Worm (Caenorhabditis elegans) whole organism, L4 larva: Measurements from ENCODE around the gene sup-26.

ENCODE experiments used
- F26F4.8 ChIP-seq: fragments of 200-800 bp; sonication (Bioruptor generic); conservative IDR thresholded peaks from 2 replicates; pipeline ENCODE4 v1.3.6; 2022; ENCODE audit warnings: missing genetic modification characterization, missing compliant biosample characterization
- R02D3.7 ChIP-seq: fragments of 150-350 bp; sonication (generic microtip); optimal IDR thresholded peaks from 3 replicates; lab custom pipeline; 2014; ENCODE audit warnings: missing biosample characterization, missing genetic modification characterization
- T20F7.1 ChIP-seq: fragments of 200-800 bp; sonication (Bioruptor generic); optimal IDR thresholded peaks from 2 replicates; lab custom pipeline; 2018; ENCODE audit warnings: mild to moderate bottlenecking, missing genetic modification characterization, missing compliant biosample characterization
- Y5F2A.4 ChIP-seq: fragments of 200-800 bp; sonication (Bioruptor generic); optimal IDR thresholded peaks from 2 replicates; lab custom pipeline; 2018; ENCODE audit warnings: mild to moderate bottlenecking, missing genetic modification characterization, missing compliant biosample characterization
- Y75B8A.6 ChIP-seq: fragments of 200-800 bp; sonication (Bioruptor generic); IDR thresholded peaks from 2 replicates; pipeline ENCODE4 v1.3.6; 2022; ENCODE audit warnings: missing genetic modification reagents, missing genetic modification characterization, missing compliant biosample characterization
- ama-1 ChIP-seq: fragments of 150-350 bp; optimal IDR thresholded peaks from 2 replicates; lab custom pipeline; 2014; ENCODE audit warnings: inconsistent platforms, mixed read lengths
- ceh-20 ChIP-seq: fragments of 200-800 bp; sonication (Bioruptor generic); IDR thresholded peaks from 2 replicates; pipeline ENCODE4 v1.3.6; 2022; ENCODE audit warnings: missing genetic modification reagents, missing genetic modification characterization, missing compliant biosample characterization
- ceh-28 ChIP-seq: fragments of 150-350 bp; optimal IDR thresholded peaks from 2 replicates; lab custom pipeline; 2014; ENCODE audit warnings: missing biosample characterization, missing genetic modification reagents, missing genetic modification characterization
- ceh-32 ChIP-seq: sonication (generic microtip); optimal IDR thresholded peaks from 2 replicates; lab custom pipeline; 2016; ENCODE audit warnings: mild to moderate bottlenecking, missing genetic modification characterization, missing compliant biosample characterization; ENCODE audit not compliant: poor library complexity
- ceh-44 ChIP-seq: fragments of 200-800 bp; sonication (Bioruptor generic); IDR thresholded peaks from 2 replicates; pipeline ENCODE4 v1.3.6; 2022; ENCODE audit warnings: missing genetic modification reagents, missing genetic modification characterization, missing compliant biosample characterization
- ceh-62 ChIP-seq: sonication (generic microtip); optimal IDR thresholded peaks from 2 replicates; lab custom pipeline; 2017; ENCODE audit warnings: missing biosample characterization, missing genetic modification characterization
- cey-2 ChIP-seq: sonication (generic microtip); optimal IDR thresholded peaks from 3 replicates; lab custom pipeline; 2017; ENCODE audit warnings: missing genetic modification characterization, mild to moderate bottlenecking, missing compliant biosample characterization, antibody characterized with exemption, borderline replicate concordance; ENCODE audit not compliant: insufficient read depth
- ctbp-1 ChIP-seq: fragments of 200-800 bp; sonication (Bioruptor generic); IDR thresholded peaks from 2 replicates; pipeline ENCODE4 v1.3.6; 2022; ENCODE audit warnings: missing genetic modification reagents, missing genetic modification characterization, missing compliant biosample characterization
- daf-12 ChIP-seq: fragments of 150-350 bp; optimal IDR thresholded peaks from 2 replicates; lab custom pipeline; 2014; ENCODE audit warnings: missing biosample characterization, missing genetic modification reagents, missing genetic modification characterization
- daf-8 ChIP-seq: fragments of 200-800 bp; sonication (Bioruptor generic); IDR thresholded peaks from 2 replicates; pipeline ENCODE4 v1.3.6; 2022; ENCODE audit warnings: missing genetic modification characterization, missing compliant biosample characterization
- dmd-6 ChIP-seq: fragments of 200-800 bp; sonication (Bioruptor generic); IDR thresholded peaks from 2 replicates; pipeline ENCODE4 v1.3.6; 2022; ENCODE audit warnings: missing genetic modification reagents, missing genetic modification characterization, missing compliant biosample characterization
- dmd-8 ChIP-seq: fragments of 200-800 bp; sonication (Bioruptor generic); IDR thresholded peaks from 2 replicates; pipeline ENCODE4 v1.3.6; 2022; ENCODE audit warnings: missing genetic modification characterization, missing compliant biosample characterization
- dmd-9 ChIP-seq: fragments of 200-800 bp; sonication (Bioruptor generic); IDR thresholded peaks from 2 replicates; pipeline ENCODE4 v1.3.6; 2022; ENCODE audit warnings: missing genetic modification reagents, missing genetic modification characterization, missing compliant biosample characterization
- fos-1 ChIP-seq: fragments of 150-350 bp; optimal IDR thresholded peaks from 2 replicates; lab custom pipeline; 2014; ENCODE audit warnings: missing biosample characterization, missing genetic modification characterization
- lin-1 ChIP-seq: fragments of 200-800 bp; sonication (Bioruptor generic); IDR thresholded peaks from 2 replicates; pipeline ENCODE4 v1.3.6; 2022; ENCODE audit warnings: missing genetic modification reagents, missing genetic modification characterization, missing compliant biosample characterization
- lin-13 ChIP-seq: fragments of 150-350 bp; optimal IDR thresholded peaks from 2 replicates; lab custom pipeline; 2014; ENCODE audit warnings: missing biosample characterization, missing genetic modification reagents, missing genetic modification characterization
- lin-39 ChIP-seq: fragments of 150-350 bp; optimal IDR thresholded peaks from 2 replicates; lab custom pipeline; 2014; ENCODE audit warnings: missing biosample characterization, missing genetic modification reagents, missing genetic modification characterization
- madf-5 ChIP-seq, 2 experiments: fragments of 200-800 bp; sonication (Bioruptor generic); IDR thresholded peaks; 2 replicates each; pipeline ENCODE4 v1.3.6; 2022; ENCODE audit warnings: missing compliant biosample characterization in 2 of 2, missing genetic modification characterization in 2 of 2
- madf-9 ChIP-seq: fragments of 200-800 bp; sonication (Bioruptor generic); conservative IDR thresholded peaks from 2 replicates; pipeline ENCODE4 v1.3.6; 2022; ENCODE audit warnings: missing genetic modification reagents, missing genetic modification characterization, missing compliant biosample characterization
- mdl-1 ChIP-seq, 2 experiments: fragments of 150-350 bp in 1 of 2; sonication (generic microtip) in 1 of 2; optimal IDR thresholded peaks; 2 replicates each; lab custom pipeline; 2014 to 2017; ENCODE audit warnings: missing biosample characterization in 2 of 2, missing genetic modification characterization in 2 of 2
- mep-1 ChIP-seq: fragments of 150-350 bp; sonication (generic microtip); optimal IDR thresholded peaks from 3 replicates; lab custom pipeline; 2014; ENCODE audit warnings: missing biosample characterization, missing genetic modification characterization
- nhr-10 ChIP-seq: fragments of 150-350 bp; optimal IDR thresholded peaks from 2 replicates; lab custom pipeline; 2014; ENCODE audit warnings: missing biosample characterization, missing genetic modification characterization
- nhr-102 ChIP-seq: sonication (generic microtip); optimal IDR thresholded peaks from 2 replicates; lab custom pipeline; 2016; ENCODE audit warnings: mild to moderate bottlenecking, missing genetic modification characterization, moderate library complexity, missing compliant biosample characterization
- nhr-11 ChIP-seq: fragments of 150-350 bp; optimal IDR thresholded peaks from 2 replicates; lab custom pipeline; 2014; ENCODE audit warnings: missing biosample characterization, missing genetic modification characterization
- nhr-28 ChIP-seq: fragments of 150-350 bp; optimal IDR thresholded peaks from 2 replicates; lab custom pipeline; 2014; ENCODE audit warnings: missing biosample characterization, missing genetic modification characterization
- nhr-41 ChIP-seq: fragments of 200-800 bp; sonication (Bioruptor generic); IDR thresholded peaks from 2 replicates; pipeline ENCODE4 v1.3.6; 2022; ENCODE audit warnings: missing genetic modification reagents, missing genetic modification characterization, missing compliant biosample characterization
- nhr-48 ChIP-seq: sonication (generic microtip); optimal IDR thresholded peaks from 2 replicates; lab custom pipeline; 2016; ENCODE audit warnings: mild to moderate bottlenecking, missing genetic modification characterization, missing compliant biosample characterization
- pha-4 ChIP-seq, 2 experiments: fragments of 150-350 bp in 1 of 2; fragments of 200-800 bp in 1 of 2; sonication (Bioruptor generic) in 1 of 2; IDR thresholded peaks in 1 of 2; optimal IDR thresholded peaks in 1 of 2; 2 replicates each; pipeline versions ENCODE4 v1.3.6 to Lab custom; 2014 to 2022; ENCODE audit warnings: missing genetic modification characterization in 2 of 2, missing genetic modification reagents in 2 of 2, missing biosample characterization in 1 of 2, missing compliant biosample characterization in 1 of 2
- php-3 ChIP-seq: fragments of 200-800 bp; sonication (Bioruptor generic); IDR thresholded peaks from 2 replicates; pipeline ENCODE4 v1.3.6; 2022; ENCODE audit warnings: missing genetic modification reagents, missing genetic modification characterization, missing compliant biosample characterization
- pqm-1 ChIP-seq: sonication (generic microtip); optimal IDR thresholded peaks from 2 replicates; lab custom pipeline; 2017; ENCODE audit warnings: missing biosample characterization, missing genetic modification characterization
- sdz-12 ChIP-seq: fragments of 200-800 bp; sonication (Bioruptor generic); optimal IDR thresholded peaks from 2 replicates; lab custom pipeline; 2018; ENCODE audit warnings: mild to moderate bottlenecking, missing genetic modification characterization, missing compliant biosample characterization
- set-16 ChIP-seq: fragments of 200-800 bp; sonication (Bioruptor generic); IDR thresholded peaks from 2 replicates; pipeline ENCODE4 v1.3.6; 2022; ENCODE audit warnings: missing genetic modification reagents, missing genetic modification characterization, missing compliant biosample characterization
- snpc-1.2 ChIP-seq: fragments of 200-800 bp; sonication (Bioruptor generic); IDR thresholded peaks from 2 replicates; pipeline ENCODE4 v1.3.6; 2022; ENCODE audit warnings: missing genetic modification reagents, missing genetic modification characterization, missing compliant biosample characterization
- snpc-4 ChIP-seq: fragments of 150-350 bp; optimal IDR thresholded peaks from 2 replicates; lab custom pipeline; 2014; ENCODE audit warnings: missing biosample characterization, missing genetic modification characterization
- spr-1 ChIP-seq: sonication (generic microtip); optimal IDR thresholded peaks from 2 replicates; lab custom pipeline; 2016; ENCODE audit warnings: mild to moderate bottlenecking, missing genetic modification characterization, missing compliant biosample characterization
- spr-3 ChIP-seq: fragments of 200-800 bp; sonication (Bioruptor generic); optimal IDR thresholded peaks from 2 replicates; lab custom pipeline; 2018; ENCODE audit warnings: mild to moderate bottlenecking, missing genetic modification characterization, missing compliant biosample characterization
- unc-39 ChIP-seq: sonication (generic microtip); optimal IDR thresholded peaks from 2 replicates; lab custom pipeline; 2017; ENCODE audit warnings: missing biosample characterization, missing genetic modification characterization
- unc-62 ChIP-seq, 3 experiments: fragments of 150-350 bp in 1 of 3; sonication (generic microtip); optimal IDR thresholded peaks in 2 of 3; peaks in 1 of 3; 1 replicate in 1 of 3; 2 replicates in 2 of 3; lab custom pipeline; 2014 to 2017; ENCODE audit warnings: missing biosample characterization in 3 of 3, missing genetic modification characterization in 3 of 3, missing genetic modification reagents in 3 of 3, missing genotype in 1 of 3
- zip-11 ChIP-seq: fragments of 200-800 bp; sonication (Bioruptor generic); IDR thresholded peaks from 2 replicates; pipeline ENCODE4 v1.3.6; 2022; ENCODE audit warnings: missing genetic modification characterization, missing compliant biosample characterization
- ztf-11 ChIP-seq: fragments of 150-350 bp; optimal IDR thresholded peaks from 2 replicates; lab custom pipeline; 2014; ENCODE audit warnings: missing biosample characterization, missing genetic modification characterization

Gene sup-26

DNA sequence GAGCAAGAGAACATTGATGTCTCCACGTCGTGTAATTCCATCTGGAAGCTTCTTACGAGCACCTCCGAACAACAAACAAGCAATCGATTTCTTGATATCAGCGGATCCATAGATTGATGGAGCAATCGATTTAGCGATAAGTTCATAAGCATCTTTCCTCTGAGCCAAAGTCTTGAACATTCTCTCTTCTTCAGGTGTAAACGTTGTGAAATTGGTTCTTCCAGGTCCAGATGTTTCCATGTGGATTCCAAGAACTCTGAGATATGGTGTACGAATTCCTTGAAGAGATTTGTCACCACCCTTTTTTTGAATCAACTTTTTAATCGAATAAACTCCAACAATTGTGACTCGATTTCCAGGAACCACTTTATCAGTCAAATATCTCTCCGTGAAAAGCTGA, 9.9 kb upstream of the sup-26 start:
- TF ChIP-seq ceh-20 (no peak), unc-62 (GFP tag; optimal IDR thresholded peaks at IDR 0.05 in 1 of 2; lab: Kevin White, UChicago) (peak in 1 of 2 experiments; percentile 91), unc-62 (tag; optimal IDR thresholded peaks at IDR 0.05; lab: Kevin White, UChicago) (no peak)

- TF ChIP-seq nhr-102 (tag; lab: Kevin White, UChicago) (no peak), mep-1 (tag; lab: Kevin White, UChicago) (no peak), lin-1 (GFP tag; lab: Robert Waterston, UW) (no peak), zip-11 (no peak), nhr-41 (GFP tag; lab: Robert Waterston, UW) (no peak), sdz-12 (no peak), ztf-11 (tag; lab: Kevin White, UChicago) (no peak), Y5F2A.4 (GFP tag; lab: Kevin White, UChicago) (no peak), daf-12 (tag; lab: Kevin White, UChicago) (no peak), pqm-1 (tag; lab: Kevin White, UChicago) (no peak), mdl-1 (tag; optimal IDR thresholded peaks at IDR 0.05; lab: Kevin White, UChicago) (no peak), ceh-32 (tag; lab: Kevin White, UChicago) (no peak)
These were observed 7.4 kb upstream of the sup-26 start, which contains the start of gene R10E4.3 for ce11 chrIII:4287379-4287778. TSS of gene R10E4.3 (minus strand) at chrIII:4287479.

DNA sequence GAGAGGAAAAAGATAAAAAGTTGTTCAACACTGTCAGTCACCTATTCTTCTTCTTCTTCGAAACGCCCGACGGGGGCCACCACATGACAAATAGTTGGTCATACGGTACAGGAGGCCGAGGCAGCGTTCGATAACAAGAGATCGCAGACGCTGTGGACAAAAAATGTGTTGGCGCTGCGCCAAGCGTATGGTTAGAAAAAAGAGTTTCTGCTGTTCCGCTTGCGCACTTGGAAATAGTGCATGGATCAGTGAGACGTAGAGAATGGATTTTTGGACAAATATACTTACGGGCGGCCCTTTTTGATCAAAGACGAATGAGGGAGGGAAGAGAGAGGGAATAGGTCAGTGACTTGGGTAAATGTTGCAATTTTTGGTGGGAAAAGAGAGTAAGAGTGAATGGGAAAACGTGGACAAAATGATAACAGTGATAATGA, 4.7 kb upstream of the sup-26 start:
- no peak for TF ChIP-seq ama-1
- no peak for TF ChIP-seq unc-39 (tag; lab: Kevin White, UChicago)
- no peak for TF ChIP-seq lin-13 (GFP tag; lab: Kevin White, UChicago)
- 0 out of 2 replicates have a peak, but pooled peaks have one; percentile 31 for TF ChIP-seq php-3 (GFP tag; lab: Robert Waterston, UW)
- TF ChIP-seq madf-5 (GFP tag; IDR thresholded peaks at IDR 0.05; lab: Robert Waterston, UW): peak in 1 of 2 experiments; percentile 76; a peak in 1 of 4 replicates
- no peak for TF ChIP-seq ctbp-1 (GFP tag; lab: Robert Waterston, UW)
- no peak for TF ChIP-seq spr-3 (GFP tag; lab: Kevin White, UChicago)
- TF ChIP-seq ceh-32 (tag; lab: Kevin White, UChicago): no peak
- TF ChIP-seq unc-62 (GFP tag; optimal IDR thresholded peaks at IDR 0.05 in 1 of 2; lab: Kevin White, UChicago): peak in 1 of 2 experiments; percentile 98
- no peak for TF ChIP-seq unc-62 (tag; optimal IDR thresholded peaks at IDR 0.05; lab: Kevin White, UChicago)
- TF ChIP-seq ceh-62 (tag; lab: Kevin White, UChicago): no peak
- TF ChIP-seq Y5F2A.4 (GFP tag; lab: Kevin White, UChicago): no peak
- TF ChIP-seq nhr-41 (GFP tag; lab: Robert Waterston, UW): peak; percentile 60; the same call in 1 of the 2 replicates
- no peak for TF ChIP-seq lin-39 (tag; lab: Kevin White, UChicago)
- peak; percentile 88 for TF ChIP-seq dmd-6
- TF ChIP-seq set-16 (GFP tag; lab: Robert Waterston, UW): peak; percentile 37; the same call in 1 of the 2 replicates
- no peak for TF ChIP-seq cey-2 (tag; lab: Kevin White, UChicago)
- no peak for TF ChIP-seq snpc-1.2
- TF ChIP-seq ceh-44: no peak
- TF ChIP-seq pha-4 (GFP tag; IDR thresholded peaks at IDR 0.05; lab: Robert Waterston, UW): peak; percentile 65
- TF ChIP-seq pha-4 (tag; optimal IDR thresholded peaks at IDR 0.05; lab: Kevin White, UChicago): peak; percentile 16
- TF ChIP-seq pqm-1 (tag; lab: Kevin White, UChicago): peak; percentile 75
- TF ChIP-seq fos-1 (tag; lab: Kevin White, UChicago): no peak
- TF ChIP-seq spr-1 (tag; lab: Kevin White, UChicago): peak; percentile 68
- TF ChIP-seq Y75B8A.6 (GFP tag; lab: Robert Waterston, UW): no peak
- no peak for TF ChIP-seq nhr-10 (tag; lab: Kevin White, UChicago)
- peak; percentile 30 for TF ChIP-seq nhr-11 (tag; lab: Kevin White, UChicago)
- no peak for TF ChIP-seq snpc-4
- TF ChIP-seq ceh-28: no peak
- TF ChIP-seq nhr-48 (tag; lab: Kevin White, UChicago): peak; percentile 90
- no peak for TF ChIP-seq daf-8
- TF ChIP-seq nhr-28 (tag; lab: Kevin White, UChicago): peak; percentile 79
- TF ChIP-seq madf-9 (GFP tag; lab: Robert Waterston, UW): 0 out of 2 replicates have a peak, but pooled peaks have one; percentile 52
- no peak for TF ChIP-seq T20F7.1 (GFP tag; lab: Kevin White, UChicago)
- peak; percentile 73 for TF ChIP-seq nhr-102 (tag; lab: Kevin White, UChicago)
- TF ChIP-seq dmd-9 (GFP tag; lab: Robert Waterston, UW): no peak
- TF ChIP-seq F26F4.8 (GFP tag; lab: Robert Waterston, UW): no peak
- no peak for TF ChIP-seq dmd-8 (GFP tag; lab: Robert Waterston, UW)
- TF ChIP-seq R02D3.7 (tag; lab: Kevin White, UChicago): no peak
- no peak for TF ChIP-seq daf-12 (tag; lab: Kevin White, UChicago)
